Fruit fly (Drosophila melanogaster) whole organism, prepupa: Measurements from ENCODE around the gene CG44098.

Experiments used
- Blimp-1 ChIP-seq: fragments of 200-800 bp; sonication (Bioruptor generic); optimal IDR thresholded peaks from 3 replicates; lab custom pipeline; 2017; ENCODE audit warnings: missing biosample characterization, missing genetic modification characterization, mild to moderate bottlenecking, moderate library complexity, missing genetic modification reagents
- CG10631 ChIP-seq: fragments of 200-800 bp; sonication (Bioruptor generic); optimal IDR thresholded peaks from 2 replicates; lab custom pipeline; 2016; ENCODE audit warnings: missing biosample characterization, missing genetic modification characterization
- CG11294 ChIP-seq: fragments of 200-800 bp; sonication (Bioruptor generic); IDR thresholded peaks from 2 replicates; pipeline ENCODE4 v1.3.6; 2022; ENCODE audit warnings: missing biosample characterization, missing genetic modification characterization
- CG11762 ChIP-seq: fragments of 200-800 bp; sonication (Bioruptor generic); optimal IDR thresholded peaks from 3 replicates; lab custom pipeline; 2016; ENCODE audit warnings: missing biosample characterization, missing genetic modification characterization; ENCODE audit not compliant: insufficient read depth
- CG11902 ChIP-seq: fragments of 200-800 bp; sonication (Bioruptor generic); optimal IDR thresholded peaks from 3 replicates; lab custom pipeline; 2016; ENCODE audit warnings: missing biosample characterization, missing genetic modification characterization
- CG16779 ChIP-seq: fragments of 200-800 bp; sonication (Bioruptor generic); optimal IDR thresholded peaks from 3 replicates; lab custom pipeline; 2017; ENCODE audit warnings: missing biosample characterization, mild to moderate bottlenecking, missing genetic modification characterization
- CG3032 ChIP-seq: fragments of 200-800 bp; optimal IDR thresholded peaks from 2 replicates; lab custom pipeline; 2019; ENCODE audit warnings: missing biosample characterization, mild to moderate bottlenecking, missing genetic modification characterization, moderate library complexity
- CG31627 ChIP-seq: fragments of 200-800 bp; sonication (Bioruptor generic); optimal IDR thresholded peaks from 3 replicates; lab custom pipeline; 2016; ENCODE audit warnings: missing biosample characterization, missing genetic modification characterization
- CG32006 ChIP-seq: fragments of 200-800 bp; sonication (Bioruptor generic); optimal IDR thresholded peaks from 3 replicates; lab custom pipeline; 2017; ENCODE audit warnings: missing biosample characterization, mild to moderate bottlenecking, missing genetic modification characterization
- CG34406 ChIP-seq: fragments of 200-800 bp; sonication (Bioruptor generic); optimal IDR thresholded peaks from 3 replicates; lab custom pipeline; 2016; ENCODE audit warnings: missing biosample characterization, missing genetic modification characterization
- CG6276 ChIP-seq: fragments of 200-800 bp; sonication (Bioruptor generic); optimal IDR thresholded peaks from 2 replicates; lab custom pipeline; 2017; ENCODE audit warnings: missing biosample characterization, mild to moderate bottlenecking, missing genetic modification characterization
- CG6792 ChIP-seq: fragments of 200-800 bp; sonication (Bioruptor generic); optimal IDR thresholded peaks from 3 replicates; lab custom pipeline; 2016; ENCODE audit warnings: missing biosample characterization, missing genetic modification characterization
- CG6808 ChIP-seq: fragments of 200-800 bp; sonication (Bioruptor generic); optimal IDR thresholded peaks from 3 replicates; lab custom pipeline; 2017; ENCODE audit warnings: missing biosample characterization, missing genetic modification characterization, mild to moderate bottlenecking, moderate library complexity, missing genetic modification reagents
- CG6854 ChIP-seq: fragments of 200-800 bp; sonication (Bioruptor generic); optimal IDR thresholded peaks from 2 replicates; lab custom pipeline; 2017; ENCODE audit warnings: missing biosample characterization, mild to moderate bottlenecking, missing genetic modification characterization
- CG7368 ChIP-seq: fragments of 200-800 bp; sonication (Bioruptor generic); optimal IDR thresholded peaks from 3 replicates; lab custom pipeline; 2016; ENCODE audit warnings: missing biosample characterization, missing genetic modification characterization
- CG8119 ChIP-seq: fragments of 200-800 bp; sonication (Bioruptor generic); IDR thresholded peaks from 3 replicates; pipeline ENCODE4 v1.3.6; 2022; ENCODE audit warnings: missing biosample characterization, missing genetic modification characterization
- CG8319 ChIP-seq: fragments of 200-800 bp; sonication (Bioruptor generic); optimal IDR thresholded peaks from 3 replicates; lab custom pipeline; 2016; ENCODE audit warnings: missing biosample characterization, missing genetic modification characterization
- CG8632 ChIP-seq: fragments of 200-800 bp; sonication (Bioruptor generic); optimal IDR thresholded peaks from 3 replicates; lab custom pipeline; 2016; ENCODE audit warnings: missing biosample characterization, missing genetic modification characterization
- CG9139 ChIP-seq: fragments of 200-800 bp; sonication (Bioruptor generic); optimal IDR thresholded peaks from 3 replicates; lab custom pipeline; 2017; ENCODE audit warnings: missing biosample characterization, mild to moderate bottlenecking, missing genetic modification characterization
- Eip75B ChIP-seq: fragments of 200-800 bp; sonication (Bioruptor generic); optimal IDR thresholded peaks from 3 replicates; lab custom pipeline; 2016; ENCODE audit warnings: missing biosample characterization, missing genetic modification characterization
- Eip78C ChIP-seq: fragments of 200-800 bp; sonication (Bioruptor generic); peaks from one replicate; lab custom pipeline; 2016; ENCODE audit warnings: missing biosample characterization, missing genetic modification characterization
- Eip93F ChIP-seq: fragments of 200-800 bp; sonication (Bioruptor generic); optimal IDR thresholded peaks from 2 replicates; lab custom pipeline; 2016; ENCODE audit warnings: missing biosample characterization, mild to moderate bottlenecking, missing genetic modification characterization
- Ets21C ChIP-seq: fragments of 200-800 bp; sonication (Bioruptor generic); optimal IDR thresholded peaks from 3 replicates; lab custom pipeline; 2016; ENCODE audit warnings: missing biosample characterization, missing genetic modification characterization
- Gug ChIP-seq: fragments of 200-800 bp; sonication (Bioruptor generic); IDR thresholded peaks from 2 replicates; pipeline ENCODE4 v1.3.6; 2022; ENCODE audit warnings: missing biosample characterization, missing genetic modification characterization
- Hr38 ChIP-seq: sonication (Bioruptor generic); optimal IDR thresholded peaks from 2 replicates; lab custom pipeline; 2016; ENCODE audit warnings: missing biosample characterization, missing genetic modification characterization
- Hr39 ChIP-seq: fragments of 200-800 bp; sonication (Bioruptor generic); optimal IDR thresholded peaks from 2 replicates; lab custom pipeline; 2016; ENCODE audit warnings: missing biosample characterization, missing genetic modification characterization
- Hr4 ChIP-seq: fragments of 200-800 bp; sonication (Bioruptor generic); optimal IDR thresholded peaks from 3 replicates; lab custom pipeline; 2016; ENCODE audit warnings: missing biosample characterization, missing genetic modification characterization
- Lpt ChIP-seq: fragments of 200-800 bp; sonication (Bioruptor generic); optimal IDR thresholded peaks from 3 replicates; lab custom pipeline; 2016; ENCODE audit warnings: missing biosample characterization, missing genetic modification characterization
- Met ChIP-seq: fragments of 200-800 bp; sonication (Bioruptor generic); optimal IDR thresholded peaks from 3 replicates; lab custom pipeline; 2016; ENCODE audit warnings: missing biosample characterization, missing genetic modification characterization
- Smox ChIP-seq: fragments of 200-800 bp; sonication (Bioruptor generic); optimal IDR thresholded peaks from 3 replicates; lab custom pipeline; 2016; ENCODE audit warnings: missing biosample characterization, missing genetic modification characterization
- Sox14 ChIP-seq: fragments of 200-800 bp; sonication (Bioruptor generic); optimal IDR thresholded peaks from 3 replicates; lab custom pipeline; 2016; ENCODE audit warnings: missing biosample characterization, missing genetic modification characterization
- Sox15 ChIP-seq: fragments of 200-800 bp; sonication (Bioruptor generic); optimal IDR thresholded peaks from 3 replicates; lab custom pipeline; 2016; ENCODE audit warnings: missing biosample characterization, missing genetic modification characterization
- acj6 ChIP-seq: fragments of 200-800 bp; sonication (Bioruptor generic); optimal IDR thresholded peaks from 3 replicates; lab custom pipeline; 2016; ENCODE audit warnings: missing biosample characterization, missing genetic modification characterization
- dac ChIP-seq: fragments of 200-800 bp; sonication (Bioruptor generic); optimal IDR thresholded peaks from 2 replicates; lab custom pipeline; 2017; ENCODE audit warnings: missing biosample characterization, mild to moderate bottlenecking, missing genetic modification characterization
- dsx ChIP-seq: fragments of 200-800 bp; optimal IDR thresholded peaks from 3 replicates; lab custom pipeline; 2019; ENCODE audit warnings: missing biosample characterization, mild to moderate bottlenecking, missing genetic modification characterization, moderate library complexity; ENCODE audit not compliant: poor library complexity, severe bottlenecking
- esn ChIP-seq: fragments of 200-800 bp; sonication (Bioruptor generic); optimal IDR thresholded peaks from 2 replicates; lab custom pipeline; 2016; ENCODE audit warnings: missing biosample characterization, mild to moderate bottlenecking, missing genetic modification characterization, moderate library complexity
- fd85E ChIP-seq: fragments of 200-800 bp; sonication (Bioruptor generic); optimal IDR thresholded peaks from 3 replicates; lab custom pipeline; 2016; ENCODE audit warnings: missing biosample characterization, missing genetic modification characterization
- fkh ChIP-seq: fragments of 200-800 bp; sonication (Bioruptor generic); optimal IDR thresholded peaks from 3 replicates; lab custom pipeline; 2017; ENCODE audit warnings: missing biosample characterization, mild to moderate bottlenecking, missing genetic modification characterization, moderate library complexity
- salr ChIP-seq, 2 experiments: fragments of 200-800 bp; sonication (Bioruptor generic); optimal IDR thresholded peaks; 3 replicates each; lab custom pipeline; 2016 to 2018; ENCODE audit warnings: missing biosample characterization in 2 of 2, missing genetic modification characterization in 2 of 2, mild to moderate bottlenecking in 1 of 2
- spab ChIP-seq: fragments of 200-800 bp; sonication (Bioruptor generic); optimal IDR thresholded peaks from 2 replicates; lab custom pipeline; 2017; ENCODE audit warnings: missing biosample characterization, mild to moderate bottlenecking, missing genetic modification characterization, missing genetic modification reagents
- ss ChIP-seq, 2 experiments: fragments of 200-800 bp; sonication (Bioruptor generic); optimal IDR thresholded peaks; 2 replicates in 1 of 2; 3 replicates in 1 of 2; lab custom pipeline; 2017 to 2018; ENCODE audit warnings: mild to moderate bottlenecking in 2 of 2, missing biosample characterization in 2 of 2, missing genetic modification characterization in 2 of 2, moderate library complexity in 1 of 2
- svp ChIP-seq: fragments of 200-800 bp; sonication (Bioruptor generic); peaks from one replicate; lab custom pipeline; 2016; ENCODE audit warnings: missing biosample characterization, missing genetic modification characterization
- topi ChIP-seq: fragments of 200-800 bp; sonication (Bioruptor generic); optimal IDR thresholded peaks from 3 replicates; lab custom pipeline; 2016; ENCODE audit warnings: missing biosample characterization, missing genetic modification characterization

Gene CG44098

dm6 chr3R:4739492-4740431 is 33.2 kb downstream of the CG44098 start (continued):
- TF ChIP-seq CG11902 (GFP tag; lab: Kevin White, UChicago) (peak; percentile 79), Eip93F (GFP tag; lab: Kevin White, UChicago) (no peak), Eip78C (GFP tag; lab: Kevin White, UChicago) (peak; percentile 98), Sox14 (peak; percentile 92), Lpt (GFP tag; lab: Kevin White, UChicago) (peak; percentile 78), Smox (peak; percentile 86), CG31627 (GFP tag; lab: Kevin White, UChicago) (peak; percentile 86), Gug (no peak), CG6808 (GFP tag; lab: Kevin White, UChicago) (peak; percentile 76), topi (GFP tag; lab: Kevin White, UChicago) (peak; percentile 88), Ets21C (GFP tag; lab: Kevin White, UChicago) (peak; percentile 77), ss (GFP tag; optimal IDR thresholded peaks at IDR 0.05; lab: Kevin White, UChicago) (peak; percentile 49 to 66), esn (GFP tag; lab: Kevin White, UChicago) (peak; percentile 92), fd85E (GFP tag; lab: Kevin White, UChicago) (peak; percentile 54), salr (GFP tag; optimal IDR thresholded peaks at IDR 0.05; lab: Kevin White, UChicago) (peak; percentile 5 to 98), dsx (GFP tag; lab: Kevin White, UChicago) (peak; percentile 47), CG8319 (GFP tag; lab: Kevin White, UChicago) (peak; percentile 74), CG6854 (no peak), Hr39 (GFP tag; lab: Kevin White, UChicago) (peak; percentile 87)

- no peak for TF ChIP-seq spab (GFP tag; lab: Kevin White, UChicago)
- TF ChIP-seq CG11902 (GFP tag; lab: Kevin White, UChicago), result no peak
- no peak for TF ChIP-seq CG11294
- TF ChIP-seq Sox14, result no peak
- no peak for TF ChIP-seq Met (GFP tag; lab: Kevin White, UChicago)
- no peak for TF ChIP-seq CG8632 (GFP tag; lab: Kevin White, UChicago)
- no peak for TF ChIP-seq salr (GFP tag; optimal IDR thresholded peaks at IDR 0.05; lab: Kevin White, UChicago)
- no peak for TF ChIP-seq dac
- no peak for TF ChIP-seq Eip93F (GFP tag; lab: Kevin White, UChicago)
- no peak for TF ChIP-seq Hr38 (GFP tag; lab: Kevin White, UChicago)
Observed at dm6 chr3R:4739192-4739491, 33.9 kb downstream of the CG44098 start.

- TF ChIP-seq CG8119 (GFP tag; lab: Robert Waterston, UW), result no peak
- no peak for TF ChIP-seq fd85E (GFP tag; lab: Kevin White, UChicago)
- no peak for TF ChIP-seq CG16779
- peak; percentile 51 for TF ChIP-seq Met (GFP tag; lab: Kevin White, UChicago)
- TF ChIP-seq Eip75B (GFP tag; lab: Kevin White, UChicago), result peak; percentile 4
- peak; percentile 39 for TF ChIP-seq CG10631 (GFP tag; lab: Kevin White, UChicago)
- peak; percentile 42 for TF ChIP-seq Hr4 (GFP tag; lab: Kevin White, UChicago)
- TF ChIP-seq topi (GFP tag; lab: Kevin White, UChicago), result peak; percentile 3
- peak; percentile 11 for TF ChIP-seq acj6 (GFP tag; lab: Kevin White, UChicago)
- TF ChIP-seq Smox, result peak; percentile 44
- no peak for TF ChIP-seq CG11762
- TF ChIP-seq CG3032 (tag; lab: Kevin White, UChicago), result no peak
- no peak for TF ChIP-seq Eip93F (GFP tag; lab: Kevin White, UChicago)
- TF ChIP-seq fkh, result no peak
- no peak for TF ChIP-seq Blimp-1
- TF ChIP-seq CG7368 (GFP tag; lab: Kevin White, UChicago), result no peak
- peak; percentile 9 for TF ChIP-seq dsx (GFP tag; lab: Kevin White, UChicago)
- peak; percentile 1 for TF ChIP-seq CG9139 (GFP tag; lab: Kevin White, UChicago)
- no peak for TF ChIP-seq Hr38 (GFP tag; lab: Kevin White, UChicago)
- peak; percentile 22 for TF ChIP-seq CG31627 (GFP tag; lab: Kevin White, UChicago)
- peak; percentile 81 for TF ChIP-seq svp
- TF ChIP-seq Sox15 (GFP tag; lab: Kevin White, UChicago), result no peak
- peak; percentile 10 for TF ChIP-seq CG6792 (GFP tag; lab: Kevin White, UChicago)
- TF ChIP-seq CG32006 (GFP tag; lab: Kevin White, UChicago), result peak; percentile 69
- no peak for TF ChIP-seq Lpt (GFP tag; lab: Kevin White, UChicago)
- peak; percentile 48 for TF ChIP-seq esn (GFP tag; lab: Kevin White, UChicago)
- TF ChIP-seq CG6276 (GFP tag; lab: Kevin White, UChicago), result peak; percentile 33
- TF ChIP-seq Hr39 (GFP tag; lab: Kevin White, UChicago), result peak; percentile 9
- peak; percentile 20 for TF ChIP-seq CG34406 (GFP tag; lab: Kevin White, UChicago)
Observed at dm6 chr3R:4738494-4739191, 34.4 kb downstream of the CG44098 start.
